Fruit fly (Drosophila melanogaster) whole organism, wandering third instar larva: ENCODE results near the gene unc80.

ENCODE experiments used
- Abd-B ChIP-seq: fragments of >200 bp; optimal IDR thresholded peaks from 2 replicates; lab custom pipeline; 2017; ENCODE audit warnings: missing biosample characterization, missing genetic modification characterization
- CG32264 ChIP-seq: fragments of 200-800 bp; sonication (Bioruptor generic); optimal IDR thresholded peaks from 2 replicates; lab custom pipeline; 2016; ENCODE audit warnings: missing biosample characterization, missing genetic modification characterization
- CrebA ChIP-seq: fragments of 200-800 bp; sonication (Bioruptor generic); optimal IDR thresholded peaks from 2 replicates; lab custom pipeline; 2016; ENCODE audit warnings: missing biosample characterization, mild to moderate bottlenecking, missing genetic modification characterization, borderline replicate concordance
- Dfd ChIP-seq: fragments of >200 bp; optimal IDR thresholded peaks from 2 replicates; lab custom pipeline; 2017; ENCODE audit warnings: missing biosample characterization, missing genetic modification characterization
- GATAd ChIP-seq: sonication (Bioruptor generic); optimal IDR thresholded peaks from 2 replicates; lab custom pipeline; 2016; ENCODE audit warnings: missing biosample characterization, missing genetic modification characterization
- Hnf4 ChIP-seq: fragments of 200-800 bp; sonication (Bioruptor generic); optimal IDR thresholded peaks from 2 replicates; lab custom pipeline; 2016; ENCODE audit warnings: missing biosample characterization, mild to moderate bottlenecking, missing genetic modification characterization
- Hr78 ChIP-seq: fragments of >200 bp; optimal IDR thresholded peaks from 2 replicates; lab custom pipeline; 2017; ENCODE audit warnings: missing biosample characterization, missing genetic modification characterization
- Hr83 ChIP-seq: fragments of 200-300 bp; sonication (Bioruptor generic); optimal IDR thresholded peaks from 2 replicates; lab custom pipeline; 2016; ENCODE audit warnings: missing biosample characterization, mild to moderate bottlenecking, missing genetic modification characterization, moderate library complexity; ENCODE audit not compliant: poor library complexity, severe bottlenecking
- Jra ChIP-seq: sonication (Bioruptor generic); optimal IDR thresholded peaks from 2 replicates; lab custom pipeline; 2016; ENCODE audit warnings: missing biosample characterization, missing genetic modification characterization
- Mio ChIP-seq: sonication (Bioruptor generic); optimal IDR thresholded peaks from 2 replicates; lab custom pipeline; 2016; ENCODE audit warnings: missing biosample characterization, missing genetic modification characterization
- Myc ChIP-seq: fragments of >200 bp; optimal IDR thresholded peaks from 2 replicates; lab custom pipeline; 2017
- N ChIP-seq: fragments of >200 bp; optimal IDR thresholded peaks from 2 replicates; lab custom pipeline; 2018; ENCODE audit warnings: missing biosample characterization, missing external identifiers, missing genetic modification characterization
- OdsH ChIP-seq: fragments of 200-800 bp; sonication (Bioruptor generic); optimal IDR thresholded peaks from 2 replicates; lab custom pipeline; 2016; ENCODE audit warnings: missing biosample characterization, mild to moderate bottlenecking, missing genetic modification characterization
- Rel ChIP-seq, 2 experiments: fragments of 200-800 bp; sonication (Bioruptor generic) in 1 of 2; optimal IDR thresholded peaks; 2 replicates in 1 of 2; 3 replicates in 1 of 2; lab custom pipeline; 2016 to 2019; ENCODE audit warnings: mild to moderate bottlenecking in 2 of 2, missing biosample characterization in 2 of 2, missing genetic modification characterization in 2 of 2, moderate library complexity in 1 of 2
- Vsx2 ChIP-seq: fragments of 200-300, 225-300 bp; sonication (Bioruptor generic); optimal IDR thresholded peaks from 2 replicates; lab custom pipeline; 2018; ENCODE audit warnings: missing biosample characterization, missing genetic modification characterization; ENCODE audit not compliant: partially characterized antibody
- br ChIP-seq: fragments of 200-800 bp; sonication (Bioruptor generic); optimal IDR thresholded peaks from 2 replicates; lab custom pipeline; 2016; ENCODE audit warnings: missing biosample characterization, missing genetic modification characterization
- brk ChIP-seq: fragments of 200-800 bp; sonication (Bioruptor generic); optimal IDR thresholded peaks from 2 replicates; lab custom pipeline; 2016; ENCODE audit warnings: missing biosample characterization, mild to moderate bottlenecking, missing genetic modification characterization
- dl ChIP-seq, 2 experiments: fragments of 175-275, 200-275 bp in 1 of 2; fragments of 200-275 bp in 1 of 2; sonication (Bioruptor generic); optimal IDR thresholded peaks; lab custom pipeline; 2018; ENCODE audit warnings: mild to moderate bottlenecking in 2 of 2, missing biosample characterization in 2 of 2, missing genetic modification characterization in 2 of 2, moderate library complexity in 2 of 2; ENCODE audit not compliant: partially characterized antibody in 2 of 2, insufficient read depth in 1 of 2
- dmrt93B ChIP-seq: fragments of 200-800 bp; sonication (Bioruptor generic); optimal IDR thresholded peaks from 2 replicates; lab custom pipeline; 2018; ENCODE audit warnings: missing biosample characterization, mild to moderate bottlenecking, missing genetic modification characterization
- ey ChIP-seq: fragments of 200-800 bp; sonication (Bioruptor generic); optimal IDR thresholded peaks from 2 replicates; lab custom pipeline; 2016; ENCODE audit warnings: missing biosample characterization, missing genetic modification characterization
- foxo ChIP-seq, 2 experiments: fragments of 200-800 bp; sonication (Bioruptor generic); optimal IDR thresholded peaks; 2 replicates in 1 of 2; 3 replicates in 1 of 2; lab custom pipeline; 2016 to 2017; ENCODE audit warnings: missing biosample characterization in 2 of 2, missing genetic modification characterization in 2 of 2
- fru ChIP-seq: fragments of 200-800 bp; sonication (Bioruptor generic); optimal IDR thresholded peaks from 3 replicates; lab custom pipeline; 2016; ENCODE audit warnings: missing biosample characterization, mild to moderate bottlenecking, missing genetic modification characterization
- h ChIP-seq: fragments of 200-800 bp; sonication (Bioruptor generic); optimal IDR thresholded peaks from 3 replicates; lab custom pipeline; 2016; ENCODE audit warnings: missing biosample characterization, mild to moderate bottlenecking, missing genetic modification characterization
- pan ChIP-seq: fragments of >200 bp; optimal IDR thresholded peaks from 2 replicates; lab custom pipeline; 2017
- psq ChIP-seq: fragments of 200-800 bp; sonication (Bioruptor generic); optimal IDR thresholded peaks from 3 replicates; lab custom pipeline; 2017; ENCODE audit warnings: missing biosample characterization, mild to moderate bottlenecking, missing genetic modification characterization, moderate library complexity
- sage ChIP-seq: fragments of 200-800 bp; sonication (Bioruptor generic); optimal IDR thresholded peaks from 2 replicates; lab custom pipeline; 2016; ENCODE audit warnings: missing biosample characterization, mild to moderate bottlenecking, missing genetic modification characterization
- sv ChIP-seq: fragments of 200-800 bp; sonication (Bioruptor generic); optimal IDR thresholded peaks from 3 replicates; lab custom pipeline; 2016; ENCODE audit warnings: missing biosample characterization, missing genetic modification characterization
- usp ChIP-seq: fragments of >200 bp; optimal IDR thresholded peaks from 2 replicates; lab custom pipeline; 2017; ENCODE audit warnings: missing biosample characterization, missing genetic modification characterization
- woc ChIP-seq: sonication (Bioruptor generic); optimal IDR thresholded peaks from 2 replicates; lab custom pipeline; 2016; ENCODE audit warnings: missing biosample characterization, mild to moderate bottlenecking, missing genetic modification characterization

unc80 gene

dm6 chr3R:27652156-27652810, 10.0 kb upstream of the unc80 start, which contains the start of gene RpS10a:
Gene RpS10a (plus strand): TSS chr3R:27652760.
- TF ChIP-seq N (no peak), dmrt93B (GFP tag; lab: Kevin White, UChicago) (no peak), usp (GFP tag; lab: Kevin White, UChicago) (no peak), woc (GFP tag; lab: Kevin White, UChicago) (no peak), OdsH (no peak), sv (GFP tag; lab: Kevin White, UChicago) (no peak), CG32264 (no peak), brk (GFP tag; lab: Kevin White, UChicago) (no peak), pan (lab: Kevin White, UChicago) (no peak), Abd-B (GFP tag; lab: Kevin White, UChicago) (no peak), dl (GFP tag; optimal IDR thresholded peaks at IDR 0.05; lab: Kevin White, UChicago; ENCODE audit: insufficient read depth in 1 of 2, partially characterized antibody in 2 of 2) (no peak), Dfd (no peak), CrebA (no peak), sage (GFP tag; lab: Kevin White, UChicago) (no peak), Hnf4 (GFP tag; lab: Kevin White, UChicago) (no peak)
- TF ChIP-seq, all 38 proteins: peak for 0

dm6 chr3R:27655109-27655508, 7.1 kb upstream of the unc80 start:
- TF ChIP-seq ey (GFP tag; lab: Kevin White, UChicago), result no peak
- TF ChIP-seq Dfd, result no peak
- TF ChIP-seq Rel (GFP tag; optimal IDR thresholded peaks at IDR 0.05; lab: Kevin White, UChicago), result no peak
- no peak for TF ChIP-seq Rel (tag; optimal IDR thresholded peaks at IDR 0.05; lab: Kevin White, UChicago)
- no peak for TF ChIP-seq GATAd (GFP tag; lab: Kevin White, UChicago)
- TF ChIP-seq Hnf4 (GFP tag; lab: Kevin White, UChicago), result no peak
- no peak for TF ChIP-seq Hr83 (GFP tag; lab: Kevin White, UChicago)

- TF ChIP-seq Myc (lab: Kevin White, UChicago) (peak; percentile 23), N (no peak)
- TF ChIP-seq, all 38 proteins: peak for 1
Observed at dm6 chr3R:27656686-27657535, 5.3 kb upstream of the unc80 start, which contains the start of gene tau. Gene tau (minus strand): TSS chr3R:27656996.

- TF ChIP-seq foxo (GFP tag; optimal IDR thresholded peaks at IDR 0.05; lab: Kevin White, UChicago) (no peak), dmrt93B (GFP tag; lab: Kevin White, UChicago) (no peak), psq (GFP tag; lab: Kevin White, UChicago) (no peak), Hnf4 (GFP tag; lab: Kevin White, UChicago) (no peak), Jra (GFP tag; lab: Kevin White, UChicago) (no peak), br (GFP tag; lab: Kevin White, UChicago) (no peak), h (GFP tag; lab: Kevin White, UChicago) (no peak), Mio (GFP tag; lab: Kevin White, UChicago) (no peak), CG32264 (no peak), pan (lab: Kevin White, UChicago) (no peak), fru (GFP tag; lab: Kevin White, UChicago) (no peak), Abd-B (GFP tag; lab: Kevin White, UChicago) (no peak), OdsH (no peak), sage (GFP tag; lab: Kevin White, UChicago) (no peak), CrebA (no peak), Hr78 (GFP tag; lab: Kevin White, UChicago) (no peak), Vsx2 (GFP tag; lab: Kevin White, UChicago) (no peak), ey (GFP tag; lab: Kevin White, UChicago) (no peak), sv (GFP tag; lab: Kevin White, UChicago) (no peak), usp (GFP tag; lab: Kevin White, UChicago) (no peak)
Observed at dm6 chr3R:27660127-27660579, 2.1 kb upstream of the unc80 start, which contains the start of gene Mlc1. Gene Mlc1 (minus strand): TSS chr3R:27660177.
